Worm (Caenorhabditis elegans) whole organism, young adult: ENCODE results near the gene F59B10.5.

Experiments
- B0035.1 ChIP-seq: sonication (generic microtip); optimal IDR thresholded peaks from 2 replicates; lab custom pipeline; 2016; ENCODE audit warnings: missing genetic modification characterization, mild to moderate bottlenecking, missing compliant biosample characterization, missing genotype, missing genetic modification reagents
- C06A6.2 ChIP-seq: fragments of 200-800 bp; sonication (Bioruptor generic); conservative IDR thresholded peaks from 2 replicates; pipeline ENCODE4 v1.3.6; 2022; ENCODE audit warnings: missing genetic modification characterization, missing compliant biosample characterization
- C17E4.6 ChIP-seq: fragments of 200-800 bp; sonication (Bioruptor generic); IDR thresholded peaks from 2 replicates; pipeline ENCODE4 v1.3.6; 2022; ENCODE audit warnings: missing genetic modification reagents, missing genetic modification characterization, missing compliant biosample characterization
- F22D6.2 ChIP-seq: sonication (generic microtip); optimal IDR thresholded peaks from 2 replicates; lab custom pipeline; 2016; ENCODE audit warnings: mild to moderate bottlenecking, missing genetic modification characterization, missing compliant biosample characterization
- F52B5.7 ChIP-seq: sonication (generic microtip); optimal IDR thresholded peaks from 2 replicates; lab custom pipeline; 2016; ENCODE audit warnings: mild to moderate bottlenecking, missing genetic modification characterization, missing compliant biosample characterization
- F57C9.4 ChIP-seq: sonication (generic microtip); optimal IDR thresholded peaks from 2 replicates; lab custom pipeline; 2017; ENCODE audit warnings: mild to moderate bottlenecking, missing genetic modification characterization, missing compliant biosample characterization
- T07F8.4 ChIP-seq: sonication (generic microtip); optimal IDR thresholded peaks from 2 replicates; lab custom pipeline; 2016; ENCODE audit warnings: mild to moderate bottlenecking, missing genetic modification characterization, moderate library complexity, missing compliant biosample characterization
- Y95B8A.8 ChIP-seq: fragments of 200-800 bp; sonication (Bioruptor generic); IDR thresholded peaks from 2 replicates; pipeline ENCODE4 v1.3.6; 2022; ENCODE audit warnings: missing genetic modification reagents, missing genetic modification characterization, missing compliant biosample characterization
- ZK185.1 ChIP-seq: sonication (generic microtip); optimal IDR thresholded peaks from 2 replicates; lab custom pipeline; 2016; ENCODE audit warnings: mild to moderate bottlenecking, missing genetic modification characterization, missing compliant biosample characterization; ENCODE audit not compliant: poor library complexity, severe bottlenecking
- akir-1 ChIP-seq: fragments of 200-800 bp; sonication (Bioruptor generic); optimal IDR thresholded peaks from 2 replicates; lab custom pipeline; 2018; ENCODE audit warnings: mild to moderate bottlenecking, missing genetic modification characterization, moderate library complexity, missing compliant biosample characterization
- ama-1 ChIP-seq, 3 experiments: fragments of 150-350 bp in 1 of 3; sonication (generic microtip) in 2 of 3; optimal IDR thresholded peaks; 2 replicates each; lab custom pipeline; 2014 to 2018; ENCODE audit warnings: missing biosample characterization in 2 of 3, missing genetic modification characterization in 2 of 3, missing genetic modification reagents in 2 of 3
- aptf-3 ChIP-seq: fragments of 200-800 bp; sonication (Bioruptor generic); IDR thresholded peaks from 2 replicates; pipeline ENCODE4 v1.3.6; 2022; ENCODE audit warnings: missing genetic modification characterization, missing compliant biosample characterization
- atf-7 ChIP-seq: sonication (generic microtip); optimal IDR thresholded peaks from 2 replicates; lab custom pipeline; 2017; ENCODE audit warnings: mild to moderate bottlenecking, missing genetic modification characterization, missing compliant biosample characterization
- athp-1 ChIP-seq: sonication (generic microtip); optimal IDR thresholded peaks from 2 replicates; lab custom pipeline; 2017; ENCODE audit warnings: mild to moderate bottlenecking, missing genetic modification characterization, missing compliant biosample characterization
- attf-6 ChIP-seq: fragments of 200-800 bp; sonication (Bioruptor generic); IDR thresholded peaks from 2 replicates; pipeline ENCODE4 v1.3.6; 2022; ENCODE audit warnings: missing genetic modification reagents, missing genetic modification characterization, missing compliant biosample characterization
- ccch-3 ChIP-seq: fragments of 200-800 bp; sonication (Bioruptor generic); optimal IDR thresholded peaks from 2 replicates; lab custom pipeline; 2018; ENCODE audit warnings: mild to moderate bottlenecking, missing genetic modification characterization, missing compliant biosample characterization
- cebp-1 ChIP-seq, 2 experiments: fragments of 200-800 bp in 1 of 2; sonication (Bioruptor generic) in 1 of 2; sonication (generic microtip) in 1 of 2; IDR thresholded peaks in 1 of 2; optimal IDR thresholded peaks in 1 of 2; 2 replicates each; pipeline versions ENCODE4 v1.3.6 to Lab custom; 2017 to 2022; ENCODE audit warnings: missing compliant biosample characterization in 2 of 2, missing genetic modification characterization in 2 of 2, mild to moderate bottlenecking in 1 of 2, missing genetic modification reagents in 1 of 2, moderate library complexity in 1 of 2
- cebp-2 ChIP-seq: fragments of 200-800 bp; sonication (Bioruptor generic); IDR thresholded peaks from 2 replicates; pipeline ENCODE4 v1.3.6; 2022; ENCODE audit warnings: missing genetic modification characterization, missing compliant biosample characterization
- ceh-100 ChIP-seq: fragments of 200-800 bp; sonication (Bioruptor generic); IDR thresholded peaks from 2 replicates; pipeline ENCODE4 v1.3.6; 2022; ENCODE audit warnings: missing genetic modification reagents, missing genetic modification characterization, missing compliant biosample characterization
- ceh-27 ChIP-seq: fragments of 200-800 bp; sonication (Bioruptor generic); optimal IDR thresholded peaks from 2 replicates; lab custom pipeline; 2018; ENCODE audit warnings: mild to moderate bottlenecking, missing genetic modification characterization, moderate library complexity, missing compliant biosample characterization
- ceh-79 ChIP-seq: sonication (generic microtip); optimal IDR thresholded peaks from 2 replicates; lab custom pipeline; 2017; ENCODE audit warnings: mild to moderate bottlenecking, missing genetic modification characterization, missing compliant biosample characterization
- die-1 ChIP-seq: sonication (generic microtip); optimal IDR thresholded peaks from 2 replicates; lab custom pipeline; 2016; ENCODE audit warnings: missing genotype, mild to moderate bottlenecking, missing genetic modification characterization, missing compliant biosample characterization
- egrh-3 ChIP-seq: fragments of 200-800 bp; sonication (Bioruptor generic); IDR thresholded peaks from 2 replicates; pipeline ENCODE4 v1.3.6; 2022; ENCODE audit warnings: missing genetic modification reagents, missing genetic modification characterization, missing compliant biosample characterization
- ekl-4 ChIP-seq: fragments of 200-800 bp; sonication (Bioruptor generic); IDR thresholded peaks from 2 replicates; pipeline ENCODE4 v1.3.6; 2022; ENCODE audit warnings: missing genetic modification reagents, missing genetic modification characterization, missing compliant biosample characterization
- ets-4 ChIP-seq: fragments of 200-800 bp; sonication (Bioruptor generic); optimal IDR thresholded peaks from 2 replicates; lab custom pipeline; 2018; ENCODE audit warnings: mild to moderate bottlenecking, missing genetic modification characterization, missing compliant biosample characterization
- hlh-26 ChIP-seq: fragments of 200-800 bp; sonication (Bioruptor generic); conservative IDR thresholded peaks from 2 replicates; pipeline ENCODE4 v1.3.6; 2022; ENCODE audit warnings: missing genetic modification reagents, missing genetic modification characterization, missing compliant biosample characterization
- lag-1 ChIP-seq: fragments of 200-800 bp; sonication (Bioruptor generic); IDR thresholded peaks from 2 replicates; pipeline ENCODE4 v1.3.6; 2022; ENCODE audit warnings: missing genetic modification reagents, missing genetic modification characterization, missing compliant biosample characterization
- let-526 ChIP-seq: fragments of 200-800 bp; sonication (Bioruptor generic); IDR thresholded peaks from 2 replicates; pipeline ENCODE4 v1.3.6; 2022; ENCODE audit warnings: missing genetic modification reagents, missing genetic modification characterization, missing compliant biosample characterization
- let-607 ChIP-seq, 2 experiments: fragments of 200-800 bp in 1 of 2; sonication (Bioruptor generic) in 1 of 2; sonication (generic microtip) in 1 of 2; optimal IDR thresholded peaks; 2 replicates each; lab custom pipeline; 2016 to 2018; ENCODE audit warnings: mild to moderate bottlenecking in 2 of 2, missing compliant biosample characterization in 2 of 2, missing genetic modification characterization in 2 of 2, moderate library complexity in 2 of 2, missing genotype in 1 of 2
- lir-1 ChIP-seq: fragments of 200-800 bp; sonication (Bioruptor generic); conservative IDR thresholded peaks from 2 replicates; pipeline ENCODE4 v1.3.6; 2022; ENCODE audit warnings: missing genetic modification reagents, missing genetic modification characterization, missing compliant biosample characterization
- madf-6 ChIP-seq: fragments of 200-800 bp; sonication (Bioruptor generic); IDR thresholded peaks from 2 replicates; pipeline ENCODE4 v1.3.6; 2022; ENCODE audit warnings: missing genetic modification reagents, missing genetic modification characterization, missing compliant biosample characterization
- mes-4 ChIP-seq: sonication (generic microtip); optimal IDR thresholded peaks from 2 replicates; lab custom pipeline; 2016; ENCODE audit warnings: missing genotype, missing genetic modification characterization, missing compliant biosample characterization
- nfyb-1 ChIP-seq: fragments of 200-800 bp; sonication (Bioruptor generic); IDR thresholded peaks from 2 replicates; pipeline ENCODE4 v1.3.6; 2022; ENCODE audit warnings: missing genetic modification reagents, missing genetic modification characterization, missing compliant biosample characterization
- nhr-179 ChIP-seq: sonication (generic microtip); optimal IDR thresholded peaks from 2 replicates; lab custom pipeline; 2016; ENCODE audit warnings: mild to moderate bottlenecking, missing genetic modification characterization, missing compliant biosample characterization
- nhr-80 ChIP-seq: sonication (generic microtip); optimal IDR thresholded peaks from 2 replicates; lab custom pipeline; 2016; ENCODE audit warnings: missing genetic modification characterization, missing compliant biosample characterization
- repo-1 ChIP-seq: sonication (generic microtip); optimal IDR thresholded peaks from 2 replicates; lab custom pipeline; 2017; ENCODE audit warnings: mild to moderate bottlenecking, missing genetic modification characterization, missing compliant biosample characterization
- rpc-1 ChIP-seq, 2 experiments: fragments of 150-350 bp in 1 of 2; sonication (generic microtip) in 1 of 2; optimal IDR thresholded peaks; 2 replicates each; lab custom pipeline; 2014 to 2018; ENCODE audit warnings: missing biosample characterization in 1 of 2, missing genetic modification characterization in 1 of 2, missing genetic modification reagents in 1 of 2, missing genotype in 1 of 2
- snpc-1.1 ChIP-seq: sonication (generic microtip); optimal IDR thresholded peaks from 2 replicates; lab custom pipeline; 2017; ENCODE audit warnings: missing genetic modification characterization, mild to moderate bottlenecking, missing compliant biosample characterization, antibody characterized with exemption, moderate library complexity, missing genotype, missing genetic modification reagents; ENCODE audit not compliant: insufficient read depth
- snpc-4 ChIP-seq, 5 experiments: fragments of 150-350 bp in 1 of 5; sonication (generic microtip) in 4 of 5; optimal IDR thresholded peaks; 2 replicates each; lab custom pipeline; 2014 to 2018; ENCODE audit warnings: missing genetic modification characterization in 5 of 5, missing biosample characterization in 3 of 5, antibody characterized with exemption in 2 of 5, mild to moderate bottlenecking in 2 of 5, missing compliant biosample characterization in 2 of 5, missing genotype in 2 of 5, moderate library complexity in 2 of 5, missing genetic modification reagents in 1 of 5
- tbx-9 ChIP-seq: sonication (generic microtip); optimal IDR thresholded peaks from 2 replicates; lab custom pipeline; 2016; ENCODE audit warnings: borderline replicate concordance, missing genetic modification characterization, inconsistent platforms, missing compliant biosample characterization
- unc-62 ChIP-seq: fragments of 150-350 bp; optimal IDR thresholded peaks from 2 replicates; lab custom pipeline; 2014; ENCODE audit warnings: missing biosample characterization, missing genetic modification reagents, missing genetic modification characterization
- ztf-18 ChIP-seq: sonication (generic microtip); optimal IDR thresholded peaks from 2 replicates; lab custom pipeline; 2016; ENCODE audit warnings: missing genotype, mild to moderate bottlenecking, missing genetic modification characterization, missing compliant biosample characterization
- ztf-28 ChIP-seq: fragments of 200-800 bp; sonication (Bioruptor generic); IDR thresholded peaks from 2 replicates; pipeline ENCODE4 v1.3.6; 2022; ENCODE audit warnings: missing genetic modification reagents, missing genetic modification characterization, missing compliant biosample characterization
- ztf-3 ChIP-seq: fragments of 200-800 bp; sonication (Bioruptor generic); optimal IDR thresholded peaks from 2 replicates; lab custom pipeline; 2018; ENCODE audit warnings: mild to moderate bottlenecking, missing genetic modification characterization, missing compliant biosample characterization

The F59B10.5 gene

DNA sequence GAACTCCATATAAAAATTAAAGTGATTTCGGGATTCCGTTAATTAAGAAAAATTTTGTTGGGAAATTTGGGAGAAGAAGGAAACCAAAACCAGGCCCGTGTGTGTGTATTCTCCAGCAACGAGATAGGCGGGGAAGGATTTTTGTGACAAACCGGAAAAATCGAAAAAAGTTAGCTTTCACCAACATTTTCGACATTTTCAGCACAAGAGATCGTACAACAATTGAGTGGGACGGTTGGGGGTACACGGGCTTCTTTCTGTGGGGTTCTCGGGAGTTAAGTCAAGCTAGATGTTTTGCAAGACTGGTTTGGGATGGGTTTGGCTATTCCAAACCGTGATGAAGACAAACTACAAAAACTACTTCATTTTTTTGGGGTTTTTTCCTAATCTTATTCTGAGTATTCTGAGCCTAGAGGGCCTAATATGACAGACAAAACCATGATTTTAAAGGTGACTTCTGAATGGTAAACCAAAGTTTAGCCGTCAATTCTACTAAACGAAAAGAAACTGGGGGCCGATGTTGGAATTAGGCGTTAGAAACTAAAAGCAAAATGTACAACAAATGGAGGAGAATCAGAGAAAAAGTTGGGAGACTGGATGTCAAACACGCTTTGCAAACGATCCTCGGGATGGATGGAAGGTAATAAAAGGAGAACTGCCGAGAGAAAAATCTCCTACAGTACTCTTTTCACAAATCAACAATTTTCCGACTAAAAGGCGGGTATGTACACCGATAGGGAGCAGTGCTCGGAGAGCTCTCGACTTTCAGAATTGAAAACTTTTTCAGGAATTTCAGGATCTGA is 19.4 kb upstream of the F59B10.5 start:
- no peak for TF ChIP-seq ets-4 (GFP tag; lab: Kevin White, UChicago)
- no peak for TF ChIP-seq aptf-3
- TF ChIP-seq tbx-9 (tag; lab: Kevin White, UChicago): no peak
- TF ChIP-seq nhr-80 (tag; lab: Kevin White, UChicago): no peak
- TF ChIP-seq ama-1 (optimal IDR thresholded peaks at IDR 0.05; lab: Kevin White, UChicago): peak; percentile 93
- TF ChIP-seq ama-1 (GFP tag; optimal IDR thresholded peaks at IDR 0.05; lab: Kevin White, UChicago): no peak
- TF ChIP-seq lag-1 (GFP tag; lab: Robert Waterston, UW): 0 out of 2 replicates have a peak, but pooled peaks have one; percentile 10
- TF ChIP-seq ceh-100 (GFP tag; lab: Robert Waterston, UW): no peak
- no peak for TF ChIP-seq ceh-79 (tag; lab: Kevin White, UChicago)
- TF ChIP-seq ccch-3: no peak
- TF ChIP-seq madf-6 (GFP tag; lab: Robert Waterston, UW): peak; percentile 48; the same call in 1 of the 2 replicates
- TF ChIP-seq cebp-1 (GFP tag; IDR thresholded peaks at IDR 0.05; lab: Robert Waterston, UW): no peak
- TF ChIP-seq cebp-1 (tag; optimal IDR thresholded peaks at IDR 0.05; lab: Kevin White, UChicago): peak; percentile 67
- no peak for TF ChIP-seq nhr-179 (tag; lab: Kevin White, UChicago)
- TF ChIP-seq F52B5.7 (tag; lab: Kevin White, UChicago): peak; percentile 90
- TF ChIP-seq hlh-26 (GFP tag; lab: Robert Waterston, UW): no peak
- TF ChIP-seq ZK185.1 (tag; lab: Kevin White, UChicago): peak; percentile 30
- TF ChIP-seq ztf-18 (tag; lab: Kevin White, UChicago): no peak
- TF ChIP-seq lir-1: no peak
- TF ChIP-seq repo-1 (tag; lab: Kevin White, UChicago): no peak
- TF ChIP-seq let-526 (GFP tag; lab: Robert Waterston, UW): no peak
- no peak for TF ChIP-seq snpc-4 (GFP tag; optimal IDR thresholded peaks at IDR 0.05; lab: Kevin White, UChicago)
- TF ChIP-seq snpc-4 (tag; optimal IDR thresholded peaks at IDR 0.05; lab: Kevin White, UChicago): no peak
- no peak for TF ChIP-seq rpc-1 (optimal IDR thresholded peaks at IDR 0.05; lab: Kevin White, UChicago)
- TF ChIP-seq rpc-1 (tag; optimal IDR thresholded peaks at IDR 0.05; lab: Kevin White, UChicago): no peak
- TF ChIP-seq C17E4.6 (GFP tag; lab: Robert Waterston, UW): no peak
- TF ChIP-seq snpc-1.1 (tag; lab: Kevin White, UChicago): no peak
- no peak for TF ChIP-seq mes-4 (tag; lab: Kevin White, UChicago)
- peak; percentile 57 for TF ChIP-seq athp-1 (tag; lab: Kevin White, UChicago)
- TF ChIP-seq die-1 (tag; lab: Kevin White, UChicago): no peak
- no peak for TF ChIP-seq egrh-3 (GFP tag; lab: Robert Waterston, UW)
- no peak for TF ChIP-seq cebp-2 (GFP tag; lab: Robert Waterston, UW)
- TF ChIP-seq attf-6 (GFP tag; lab: Robert Waterston, UW): no peak
- TF ChIP-seq nfyb-1: peak; percentile 75
- peak; percentile 58; the same call in 1 of the 2 replicates for TF ChIP-seq ztf-28
- TF ChIP-seq akir-1 (GFP tag; lab: Kevin White, UChicago): no peak
- no peak for TF ChIP-seq B0035.1 (tag; lab: Kevin White, UChicago)
- TF ChIP-seq atf-7: no peak
- TF ChIP-seq unc-62: no peak
- TF ChIP-seq ekl-4 (GFP tag; lab: Robert Waterston, UW): peak; percentile 48
- TF ChIP-seq Y95B8A.8 (GFP tag; lab: Robert Waterston, UW): peak; percentile 16; the same call in 1 of the 2 replicates
- TF ChIP-seq let-607 (tag; optimal IDR thresholded peaks at IDR 0.05; lab: Kevin White, UChicago): peak in 1 of 2 experiments; percentile 23
- no peak for TF ChIP-seq ceh-27
- no peak for TF ChIP-seq F22D6.2 (tag; lab: Kevin White, UChicago)
- TF ChIP-seq ztf-3 (GFP tag; lab: Kevin White, UChicago): no peak
- no peak for TF ChIP-seq T07F8.4 (tag; lab: Kevin White, UChicago)
- no peak; the same call in none of the 2 replicates for TF ChIP-seq C06A6.2 (GFP tag; lab: Robert Waterston, UW)
- no peak for TF ChIP-seq F57C9.4 (tag; lab: Kevin White, UChicago)
